Worm (Caenorhabditis elegans): ENCODE results near the gene aat-8.

ce11 chrIV:3843019-3843527 lies 21.8 kb downstream of the aat-8 start:
- TF ChIP-seq ama-1 (optimal IDR thresholded peaks at IDR 0.05) (no peak), unc-3 (GFP tag; conservative IDR thresholded peaks at IDR 0.05) (no peak), unc-3 (tag; optimal IDR thresholded peaks at IDR 0.05) (no peak), nhr-11 (tag; optimal IDR thresholded peaks at IDR 0.05) (no peak), ets-4 (tag; optimal IDR thresholded peaks at IDR 0.05) (no peak)

All from whole organism, late embryonic.